Fruit fly (Drosophila melanogaster) whole organism, embryonic: Measurements from ENCODE around the gene Moe.
A peak's percentile ranks its signal among the peaks of the same experiment; 100 is the strongest.

Experiments used
- CG10267 ChIP-seq: fragments of 200-800 bp; sonication (Bioruptor generic); optimal IDR thresholded peaks from 2 replicates; lab custom pipeline; 2018; ENCODE audit warnings: missing biosample characterization, mild to moderate bottlenecking, missing genetic modification characterization, moderate library complexity
- CG10274 ChIP-seq: fragments of 200-800 bp; sonication (Bioruptor generic); optimal IDR thresholded peaks from 3 replicates; lab custom pipeline; 2017; ENCODE audit warnings: missing biosample characterization, mild to moderate bottlenecking, missing genetic modification characterization
- CG14667 ChIP-seq: fragments of 200-800 bp; sonication (Bioruptor generic); IDR thresholded peaks from 2 replicates; pipeline ENCODE4 v1.3.6; 2022; ENCODE audit warnings: missing biosample characterization, missing genetic modification characterization
- CG15479 ChIP-seq: fragments of 200-800 bp; sonication (Bioruptor generic); optimal IDR thresholded peaks from 3 replicates; lab custom pipeline; 2019; ENCODE audit warnings: missing biosample characterization, mild to moderate bottlenecking, missing genetic modification characterization, moderate library complexity
- CG16779 ChIP-seq: fragments of 200-800 bp; sonication (Bioruptor generic); IDR thresholded peaks from 2 replicates; pipeline ENCODE4 v1.3.6; 2022; ENCODE audit warnings: missing biosample characterization, missing genetic modification characterization
- CG16863 ChIP-seq: fragments of 200-800 bp; sonication (Bioruptor generic); optimal IDR thresholded peaks from 3 replicates; lab custom pipeline; 2016; ENCODE audit warnings: missing biosample characterization, missing genetic modification characterization
- CG17612 ChIP-seq: fragments of 200-800 bp; sonication (Bioruptor generic); IDR thresholded peaks from 2 replicates; pipeline ENCODE4 v1.3.6; 2022; ENCODE audit warnings: missing biosample characterization, missing genetic modification characterization
- CG2712 ChIP-seq: fragments of 200-800 bp; optimal IDR thresholded peaks from 3 replicates; lab custom pipeline; 2019; ENCODE audit warnings: missing biosample characterization, mild to moderate bottlenecking, missing genetic modification characterization, moderate library complexity
- CG2875 ChIP-seq: fragments of 200-800 bp; sonication (Bioruptor generic); optimal IDR thresholded peaks from 2 replicates; lab custom pipeline; 2017; ENCODE audit warnings: missing biosample characterization, mild to moderate bottlenecking, missing genetic modification characterization, missing genetic modification reagents
- CG31365 ChIP-seq: fragments of 200-800 bp; sonication (Bioruptor generic); optimal IDR thresholded peaks from 2 replicates; lab custom pipeline; 2018; ENCODE audit warnings: missing biosample characterization, mild to moderate bottlenecking, missing genetic modification characterization
- CG3163 ChIP-seq: fragments of 200-800 bp; sonication (Bioruptor generic); optimal IDR thresholded peaks from 3 replicates; lab custom pipeline; 2016; ENCODE audit warnings: missing biosample characterization, missing genetic modification characterization
- CG32767 ChIP-seq: fragments of 200-800 bp; sonication (Bioruptor generic); IDR thresholded peaks from 2 replicates; pipeline ENCODE4 v1.3.6; 2022; ENCODE audit warnings: missing biosample characterization, missing genetic modification characterization
- CG4360 ChIP-seq: fragments of 200-800 bp; sonication (Bioruptor generic); IDR thresholded peaks from 2 replicates; pipeline ENCODE4 v1.3.6; 2022; ENCODE audit warnings: missing biosample characterization, missing genetic modification characterization
- CG4424 ChIP-seq: fragments of 200-800 bp; sonication (Bioruptor generic); optimal IDR thresholded peaks from 3 replicates; lab custom pipeline; 2016; ENCODE audit warnings: missing biosample characterization, missing genetic modification characterization
- CG5953 ChIP-seq: fragments of 200-800 bp; sonication (Bioruptor generic); IDR thresholded peaks from 2 replicates; pipeline ENCODE4 v1.3.6; 2022; ENCODE audit warnings: missing biosample characterization, missing genetic modification characterization
- CG6175 ChIP-seq: fragments of 200-800 bp; sonication (Bioruptor generic); IDR thresholded peaks from 3 replicates; pipeline ENCODE4 v1.3.6; 2022; ENCODE audit warnings: missing biosample characterization, missing genetic modification characterization
- CG6654 ChIP-seq: fragments of 200-800 bp; sonication (Bioruptor generic); optimal IDR thresholded peaks from 2 replicates; lab custom pipeline; 2017; ENCODE audit warnings: missing biosample characterization, mild to moderate bottlenecking, missing genetic modification characterization
- CG8089 ChIP-seq: fragments of 200-800 bp; sonication (Bioruptor generic); optimal IDR thresholded peaks from 3 replicates; lab custom pipeline; 2016; ENCODE audit warnings: missing biosample characterization, missing genetic modification characterization
- D19B ChIP-seq: fragments of 200-800 bp; sonication (Bioruptor generic); optimal IDR thresholded peaks from 2 replicates; lab custom pipeline; 2017; ENCODE audit warnings: missing biosample characterization, mild to moderate bottlenecking, missing genetic modification characterization
- Dip3 ChIP-seq: fragments of 200-800 bp; sonication (Bioruptor generic); optimal IDR thresholded peaks from 3 replicates; lab custom pipeline; 2016; ENCODE audit warnings: missing biosample characterization, missing genetic modification characterization
- E2f1 ChIP-seq: fragments of 200-800 bp; sonication (Bioruptor generic); IDR thresholded peaks from 2 replicates; pipeline ENCODE4 v1.3.6; 2022; ENCODE audit warnings: missing biosample characterization, missing genetic modification characterization
- Ets97D ChIP-seq: fragments of 200-800 bp; sonication (Bioruptor generic); optimal IDR thresholded peaks from 3 replicates; lab custom pipeline; 2016; ENCODE audit warnings: missing biosample characterization, missing genetic modification characterization
- GATAe ChIP-seq: fragments of 200-800 bp; sonication (Bioruptor generic); conservative IDR thresholded peaks from 2 replicates; pipeline ENCODE4 v1.3.6; 2022; ENCODE audit warnings: missing biosample characterization, missing genetic modification characterization
- HLH3B ChIP-seq: fragments of 200-800 bp; sonication (Bioruptor generic); IDR thresholded peaks from 2 replicates; pipeline ENCODE4 v1.3.6; 2022; ENCODE audit warnings: missing biosample characterization, missing genetic modification characterization
- Hr78 ChIP-seq, 2 experiments: fragments of 200-800 bp in 1 of 2; fragments of >200 bp in 1 of 2; sonication (Bioruptor generic) in 1 of 2; optimal IDR thresholded peaks; 2 replicates each; lab custom pipeline; 2017 to 2019; ENCODE audit warnings: missing biosample characterization in 2 of 2, missing genetic modification characterization in 2 of 2, mild to moderate bottlenecking in 1 of 2, moderate library complexity in 1 of 2
- Kr ChIP-seq: fragments of 200-800 bp; sonication (Bioruptor generic); optimal IDR thresholded peaks from 2 replicates; lab custom pipeline; 2017; ENCODE audit warnings: missing biosample characterization, mild to moderate bottlenecking, missing genetic modification characterization
- Mad ChIP-seq: fragments of 200-800 bp; sonication (Bioruptor generic); optimal IDR thresholded peaks from 2 replicates; lab custom pipeline; 2016; ENCODE audit warnings: missing biosample characterization, missing genetic modification characterization
- Oli ChIP-seq: fragments of 200-800 bp; sonication (Bioruptor generic); optimal IDR thresholded peaks from 2 replicates; lab custom pipeline; 2018; ENCODE audit warnings: missing biosample characterization, mild to moderate bottlenecking, missing genetic modification characterization, moderate library complexity
- Spps ChIP-seq: fragments of 200-800 bp; sonication (Bioruptor generic); optimal IDR thresholded peaks from 2 replicates; lab custom pipeline; 2018; ENCODE audit warnings: missing biosample characterization, mild to moderate bottlenecking, missing genetic modification characterization
- al ChIP-seq: fragments of 200-800 bp; sonication (Bioruptor generic); IDR thresholded peaks from 2 replicates; pipeline ENCODE4 v1.3.6; 2022; ENCODE audit warnings: missing biosample characterization, missing genetic modification characterization
- bigmax ChIP-seq: fragments of 200-800 bp; sonication (Bioruptor generic); optimal IDR thresholded peaks from 2 replicates; lab custom pipeline; 2018; ENCODE audit warnings: missing biosample characterization, mild to moderate bottlenecking, missing genetic modification characterization
- chinmo ChIP-seq: fragments of 200-800 bp; sonication (Bioruptor generic); IDR thresholded peaks from 4 replicates; pipeline ENCODE4 v1.3.6; 2022; ENCODE audit warnings: missing biosample characterization, missing genetic modification characterization; ENCODE audit not compliant: partially characterized antibody
- exex ChIP-seq: fragments of 200-800 bp; sonication (Bioruptor generic); optimal IDR thresholded peaks from 4 replicates; lab custom pipeline; 2018; ENCODE audit warnings: missing biosample characterization, mild to moderate bottlenecking, missing genetic modification characterization, moderate library complexity
- ftz-f1 ChIP-seq: fragments of 200-800 bp; sonication (Bioruptor generic); optimal IDR thresholded peaks from 2 replicates; lab custom pipeline; 2016; ENCODE audit warnings: missing biosample characterization, missing genetic modification characterization
- gt ChIP-seq: fragments of 200-800 bp; sonication (Bioruptor generic); IDR thresholded peaks from 2 replicates; pipeline ENCODE4 v1.3.6; 2022; ENCODE audit warnings: missing biosample characterization, missing genetic modification characterization
- jumu ChIP-seq: fragments of 200-800 bp; sonication (Bioruptor generic); optimal IDR thresholded peaks from 3 replicates; lab custom pipeline; 2016; ENCODE audit warnings: missing biosample characterization, missing genetic modification characterization
- ken ChIP-seq: fragments of 200-800 bp; sonication (Bioruptor generic); IDR thresholded peaks from 3 replicates; pipeline ENCODE4 v1.3.6; 2022; ENCODE audit warnings: missing biosample characterization, missing genetic modification characterization
- lbe ChIP-seq: fragments of 200-800 bp; sonication (Bioruptor generic); optimal IDR thresholded peaks from 2 replicates; lab custom pipeline; 2016; ENCODE audit warnings: missing biosample characterization, mild to moderate bottlenecking, missing genetic modification characterization
- pnt ChIP-seq: fragments of 200-800 bp; sonication (Bioruptor generic); optimal IDR thresholded peaks from 3 replicates; lab custom pipeline; 2016; ENCODE audit warnings: missing biosample characterization, missing genetic modification characterization
- psq ChIP-seq: fragments of 200-800 bp; sonication (Bioruptor generic); optimal IDR thresholded peaks from 2 replicates; lab custom pipeline; 2017; ENCODE audit warnings: missing biosample characterization, missing genetic modification characterization
- repo ChIP-seq: fragments of 200-800 bp; sonication (Bioruptor generic); optimal IDR thresholded peaks from 2 replicates; lab custom pipeline; 2016; ENCODE audit warnings: missing biosample characterization, missing genetic modification characterization
- sc ChIP-seq, 3 experiments: fragments of >200 bp in 2 of 3; fragments of 200-800 bp in 1 of 3; sonication (Bioruptor generic) in 1 of 3; optimal IDR thresholded peaks; 2 replicates in 2 of 3; 3 replicates in 1 of 3; lab custom pipeline; 2017; ENCODE audit warnings: mild to moderate bottlenecking in 1 of 3, missing biosample characterization in 1 of 3, missing genetic modification characterization in 1 of 3, missing genetic modification reagents in 1 of 3
- slbo ChIP-seq: fragments of 200-800 bp; sonication (Bioruptor generic); IDR thresholded peaks from 2 replicates; pipeline ENCODE4 v1.3.6; 2022; ENCODE audit warnings: missing biosample characterization, missing genetic modification characterization
- stwl ChIP-seq: fragments of 200-800 bp; sonication (Bioruptor generic); optimal IDR thresholded peaks from 3 replicates; lab custom pipeline; 2018; ENCODE audit warnings: missing biosample characterization, mild to moderate bottlenecking, missing genetic modification characterization, moderate library complexity
- tap ChIP-seq: fragments of 200-800 bp; optimal IDR thresholded peaks from 3 replicates; lab custom pipeline; 2019; ENCODE audit warnings: missing biosample characterization, mild to moderate bottlenecking, missing genetic modification characterization, moderate library complexity
- tio ChIP-seq: fragments of 200-800 bp; sonication (Bioruptor generic); optimal IDR thresholded peaks from 2 replicates; lab custom pipeline; 2017; ENCODE audit warnings: missing biosample characterization, missing genetic modification characterization, inconsistent platforms
- trem ChIP-seq: fragments of 200-800 bp; optimal IDR thresholded peaks from 3 replicates; lab custom pipeline; 2019; ENCODE audit warnings: missing biosample characterization, mild to moderate bottlenecking, missing genetic modification characterization, moderate library complexity
- tx ChIP-seq: fragments of 200-800 bp; sonication (Bioruptor generic); optimal IDR thresholded peaks from 2 replicates; lab custom pipeline; 2016; ENCODE audit warnings: missing biosample characterization, missing genetic modification characterization
- yki ChIP-seq: fragments of >200 bp; optimal IDR thresholded peaks from 3 replicates; lab custom pipeline; 2018
- zfh2 ChIP-seq: fragments of 200-800 bp; sonication (Bioruptor generic); optimal IDR thresholded peaks from 2 replicates; lab custom pipeline; 2016; ENCODE audit warnings: missing biosample characterization, missing genetic modification characterization

Moe gene

DNA sequence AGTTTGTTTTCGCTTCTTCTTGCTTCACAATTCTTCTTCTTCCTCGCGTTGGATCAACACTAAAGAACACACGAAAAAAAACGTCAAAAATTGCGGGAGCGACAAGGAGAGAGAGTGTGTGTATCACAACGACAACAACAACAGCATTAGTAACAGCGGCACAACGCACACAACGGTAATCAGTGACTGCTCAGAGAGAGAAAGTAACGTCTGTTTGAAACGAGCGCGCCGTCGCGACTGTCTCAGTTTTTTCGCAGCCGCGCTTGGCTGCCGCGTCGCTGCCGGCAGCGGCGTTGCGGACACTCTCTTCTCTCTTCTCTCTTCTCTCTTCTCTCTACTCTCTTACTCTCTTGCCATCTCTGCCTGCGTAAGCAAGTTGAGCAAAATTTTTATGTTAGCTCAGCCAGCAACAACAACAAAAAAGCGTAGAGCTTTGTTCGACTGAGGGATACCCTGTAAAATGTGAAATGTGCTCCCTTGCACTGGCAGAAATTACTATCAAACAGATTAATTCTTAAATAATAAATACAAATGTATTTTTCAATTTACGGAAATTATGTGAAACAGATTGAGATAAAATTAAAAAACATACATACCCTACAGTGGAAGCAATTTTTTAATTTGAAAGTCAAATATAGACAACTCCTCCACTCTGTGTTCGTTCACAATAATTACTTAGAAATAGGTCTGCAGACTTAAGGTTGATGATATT, 6.4 kb downstream of the Moe start (continued):
- TF ChIP-seq Oli (tag; lab: Kevin White, UChicago) (peak; percentile 84), Ets97D (peak; percentile 31), yki (lab: Kevin White, UChicago) (peak; percentile 86), CG4424 (GFP tag; lab: Kevin White, UChicago) (peak; percentile 63), CG16863 (peak; percentile 8), CG17612 (GFP tag; lab: Robert Waterston, UW) (no peak; the same call in 1 of the 2 replicates), CG6654 (GFP tag; lab: Kevin White, UChicago) (peak; percentile 10), Kr (GFP tag; lab: Kevin White, UChicago) (no peak), CG10267 (tag; lab: Kevin White, UChicago) (peak; percentile 57), D19B (GFP tag; lab: Kevin White, UChicago) (peak; percentile 97), lbe (GFP tag; lab: Kevin White, UChicago) (peak; percentile 6), CG2712 (tag; lab: Kevin White, UChicago) (peak; percentile 79), sc (optimal IDR thresholded peaks at IDR 0.05; lab: Kevin White, UChicago) (no peak), sc (GFP tag; optimal IDR thresholded peaks at IDR 0.05; lab: Kevin White, UChicago) (peak; percentile 36), CG8089 (GFP tag; lab: Kevin White, UChicago) (no peak), CG10274 (GFP tag; lab: Kevin White, UChicago) (peak; percentile 67), psq (GFP tag; lab: Kevin White, UChicago) (no peak), jumu (no peak), Dip3 (peak; percentile 4), CG16779 (GFP tag; lab: Robert Waterston, UW) (no peak), CG4360 (peak; percentile 98), zfh2 (GFP tag; lab: Kevin White, UChicago) (no peak), exex (tag; lab: Kevin White, UChicago) (no peak), ken (peak; percentile 70; the same call in 2 of the 3 replicates), CG31365 (tag; lab: Kevin White, UChicago) (no peak), Hr78 (GFP tag; optimal IDR thresholded peaks at IDR 0.05; lab: Kevin White, UChicago) (peak in 1 of 2 experiments; percentile 22), CG15479 (GFP tag; lab: Kevin White, UChicago) (peak; percentile 27), chinmo (GFP tag; lab: Robert Waterston, UW) (peak; percentile 82; the same call in 2 of the 4 replicates), gt (no peak), al (peak; percentile 71), CG3163 (GFP tag; lab: Kevin White, UChicago) (peak; percentile 87), tap (tag; lab: Kevin White, UChicago) (peak; percentile 49), trem (tag; lab: Kevin White, UChicago) (peak; percentile 46), slbo (GFP tag; lab: Robert Waterston, UW) (peak; percentile 77), CG5953 (peak; percentile 58), HLH3B (peak; percentile 77), Mad (peak; percentile 43), repo (GFP tag; lab: Kevin White, UChicago) (no peak), GATAe (GFP tag; lab: Robert Waterston, UW) (0 out of 2 replicates have a peak, but pooled peaks have one; percentile 19), pnt (peak; percentile 7), tio (GFP tag; lab: Kevin White, UChicago) (peak; percentile 67), bigmax (GFP tag; lab: Kevin White, UChicago) (no peak), stwl (tag; lab: Kevin White, UChicago) (peak; percentile 12), CG6175 (no peak), CG14667 (GFP tag; lab: Robert Waterston, UW) (peak; percentile 62), tx (no peak), ftz-f1 (GFP tag; lab: Kevin White, UChicago) (peak; percentile 21), E2f1 (peak; percentile 72), CG2875 (GFP tag; lab: Kevin White, UChicago) (peak; percentile 15), Spps (tag; lab: Kevin White, UChicago) (peak; percentile 13), CG32767 (GFP tag; lab: Robert Waterston, UW) (no peak; the same call in 1 of the 2 replicates)
